Worm (Caenorhabditis elegans): Measurements from ENCODE around the gene F29G9.1.

The F29G9.1 gene

DNA sequence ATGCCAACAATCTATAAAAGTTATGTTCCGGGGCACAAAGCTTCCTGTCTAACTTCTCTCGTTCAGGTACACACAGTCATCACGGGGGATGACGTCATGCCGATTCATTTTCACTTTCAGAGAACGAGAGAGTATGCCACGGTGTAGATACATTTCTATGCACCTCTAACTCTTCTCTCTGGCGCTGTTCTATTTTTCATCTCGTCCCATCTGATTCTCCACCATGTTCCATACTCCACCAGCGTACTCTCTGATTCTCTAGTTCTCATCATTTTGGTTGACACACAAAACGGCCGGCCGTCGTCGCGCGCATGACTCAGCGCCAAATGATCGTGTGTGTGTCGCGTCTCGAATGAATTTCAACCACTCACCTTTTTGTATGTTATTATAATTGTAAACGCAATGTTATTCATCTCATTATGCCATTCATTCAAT lies 38.5 kb upstream of the F29G9.1 start (continued):
- TF ChIP-seq arid-1 (GFP tag; conservative IDR thresholded peaks at IDR 0.05): peak; percentile 78
- TF ChIP-seq lin-13 (GFP tag; optimal IDR thresholded peaks at IDR 0.05): peak; percentile 81
- TF ChIP-seq hmg-1.1 (GFP tag; IDR thresholded peaks at IDR 0.05): peak; percentile 95
- TF ChIP-seq pha-4 (GFP tag; IDR thresholded peaks at IDR 0.05): peak; percentile 94
- peak; percentile 90 for TF ChIP-seq pha-4 (tag; optimal IDR thresholded peaks at IDR 0.05)
- peak; percentile 67 for TF ChIP-seq dpl-1 (GFP tag; optimal IDR thresholded peaks at IDR 0.05)
- TF ChIP-seq zag-1 (tag; optimal IDR thresholded peaks at IDR 0.05): no peak
- TF ChIP-seq lin-29 (GFP tag; IDR thresholded peaks at IDR 0.05): no peak
- peak; percentile 94 for TF ChIP-seq tra-1 (GFP tag; IDR thresholded peaks at IDR 0.05)
- TF ChIP-seq mdl-1 (tag; optimal IDR thresholded peaks at IDR 0.05): peak; percentile 67 to 96
- peak; percentile 62 for TF ChIP-seq pqm-1 (tag; optimal IDR thresholded peaks at IDR 0.05)
- 0 out of 2 replicates have a peak, but pooled peaks have one; percentile 25 for TF ChIP-seq lim-7 (GFP tag; IDR thresholded peaks at IDR 0.05)
- TF ChIP-seq skn-1 (tag; optimal IDR thresholded peaks at IDR 0.05): no peak
- TF ChIP-seq unc-62 (GFP tag; optimal IDR thresholded peaks at IDR 0.05 in 1 of 2): peak in 1 of 2 experiments; percentile 99
- no peak for TF ChIP-seq unc-62 (tag; optimal IDR thresholded peaks at IDR 0.05)
- TF ChIP-seq daf-8 (GFP tag; IDR thresholded peaks at IDR 0.05): no peak
- TF ChIP-seq hif-1 (tag; optimal IDR thresholded peaks at IDR 0.05): peak; percentile 13 to 85
- TF ChIP-seq madf-5 (GFP tag; IDR thresholded peaks at IDR 0.05): peak in 1 of 2 experiments; percentile 59; a peak in 1 of 4 replicates
- peak; percentile 86 for TF ChIP-seq mdt-29 (GFP tag; IDR thresholded peaks at IDR 0.05)
- peak; percentile 68 for TF ChIP-seq set-16 (GFP tag; IDR thresholded peaks at IDR 0.05)
- TF ChIP-seq nhr-41 (GFP tag; IDR thresholded peaks at IDR 0.05): peak; percentile 79; the same call in 1 of the 2 replicates
- peak; percentile 86 for TF ChIP-seq ctbp-1 (GFP tag; IDR thresholded peaks at IDR 0.05)
- peak; percentile 93 for TF ChIP-seq T26A8.4 (GFP tag; IDR thresholded peaks at IDR 0.05)
- TF ChIP-seq ztf-11 (tag; optimal IDR thresholded peaks at IDR 0.05): no peak
- peak; percentile 92 for TF ChIP-seq nhr-11 (tag; optimal IDR thresholded peaks at IDR 0.05)
- TF ChIP-seq madf-9 (GFP tag; conservative IDR thresholded peaks at IDR 0.05): peak; percentile 57
- peak; percentile 97 for TF ChIP-seq nhr-10 (tag; optimal IDR thresholded peaks at IDR 0.05)
- no peak for TF ChIP-seq ZK337.2 (GFP tag; IDR thresholded peaks at IDR 0.05)
- TF ChIP-seq nhr-77 (tag; optimal IDR thresholded peaks at IDR 0.05): peak; percentile 86
- TF ChIP-seq ceh-28 (tag; optimal IDR thresholded peaks at IDR 0.05): peak; percentile 4
- TF ChIP-seq dmd-9 (GFP tag; IDR thresholded peaks at IDR 0.05): peak; percentile 64; the same call in 1 of the 2 replicates
- TF ChIP-seq lin-38 (GFP tag; IDR thresholded peaks at IDR 0.05): peak; percentile 71
- peak; percentile 33 for TF ChIP-seq nhr-76 (tag; optimal IDR thresholded peaks at IDR 0.05)
- TF ChIP-seq unc-39 (tag; optimal IDR thresholded peaks at IDR 0.05): no peak
- peak; percentile 81 for TF ChIP-seq nhr-25 (tag; optimal IDR thresholded peaks at IDR 0.05; ENCODE audit: borderline replicate concordance, insufficient read depth)
- TF ChIP-seq F26F4.8 (GFP tag; conservative IDR thresholded peaks at IDR 0.05): no peak
- TF ChIP-seq mep-1 (tag; optimal IDR thresholded peaks at IDR 0.05): peak; percentile 93
- peak; percentile 86 for TF ChIP-seq ztf-7 (tag; optimal IDR thresholded peaks at IDR 0.05)
- peak; percentile 93 for TF ChIP-seq jun-1 (tag; optimal IDR thresholded peaks at IDR 0.05)
- peak; percentile 42 for TF ChIP-seq F37D6.2 (tag; optimal IDR thresholded peaks at IDR 0.05)
- peak; percentile 92 for TF ChIP-seq ceh-20 (GFP tag; IDR thresholded peaks at IDR 0.05)
- peak; percentile 96 for TF ChIP-seq nhr-102 (tag; optimal IDR thresholded peaks at IDR 0.05)
- TF ChIP-seq nhr-48 (tag; optimal IDR thresholded peaks at IDR 0.05): peak; percentile 98
- TF ChIP-seq snpc-1.2 (GFP tag; IDR thresholded peaks at IDR 0.05): no peak
- TF ChIP-seq dmd-6 (GFP tag; IDR thresholded peaks at IDR 0.05): peak; percentile 99
- no peak for TF ChIP-seq ceh-82 (tag; optimal IDR thresholded peaks at IDR 0.05)
- 0 out of 2 replicates have a peak, but pooled peaks have one; percentile 18 for TF ChIP-seq D1046.2 (GFP tag; IDR thresholded peaks at IDR 0.05)
- peak; percentile 91 for TF ChIP-seq nhr-42 (GFP tag; IDR thresholded peaks at IDR 0.05)
- TF ChIP-seq rbr-2 (tag; optimal IDR thresholded peaks at IDR 0.05): peak; percentile 91
- peak; percentile 97 for TF ChIP-seq lin-1 (GFP tag; IDR thresholded peaks at IDR 0.05)
- peak; percentile 74 for TF ChIP-seq mes-2 (tag; optimal IDR thresholded peaks at IDR 0.05; ENCODE audit: poor library complexity, severe bottlenecking)
- no peak for TF ChIP-seq zip-11 (GFP tag; IDR thresholded peaks at IDR 0.05)
